Worm (Caenorhabditis elegans) whole organism, early embryonic: ENCODE results near the gene sri-29.

Source experiments
- B0310.2 ChIP-seq: sonication (generic microtip); optimal IDR thresholded peaks from 2 replicates; lab custom pipeline; 2016; ENCODE audit warnings: mild to moderate bottlenecking, missing genetic modification characterization, missing compliant biosample characterization
- F13C5.2 ChIP-seq: sonication (generic microtip); optimal IDR thresholded peaks from 2 replicates; lab custom pipeline; 2017; ENCODE audit warnings: mild to moderate bottlenecking, missing genetic modification characterization, inconsistent platforms, missing compliant biosample characterization
- aly-1 ChIP-seq: sonication (generic microtip); optimal IDR thresholded peaks from 2 replicates; lab custom pipeline; 2016; ENCODE audit warnings: missing genetic modification characterization, missing compliant biosample characterization
- ama-1 ChIP-seq: fragments of 150-350 bp; optimal IDR thresholded peaks from 2 replicates; lab custom pipeline; 2014
- ceh-13 ChIP-seq: fragments of 200-800 bp; sonication (Bioruptor generic); optimal IDR thresholded peaks from 2 replicates; lab custom pipeline; 2018; ENCODE audit warnings: mild to moderate bottlenecking, missing genetic modification characterization, missing compliant biosample characterization
- ceh-36 ChIP-seq: sonication (generic microtip); optimal IDR thresholded peaks from 2 replicates; lab custom pipeline; 2016; ENCODE audit warnings: missing genetic modification characterization, inconsistent platforms, missing compliant biosample characterization
- ets-7 ChIP-seq: sonication (generic microtip); optimal IDR thresholded peaks from 2 replicates; lab custom pipeline; 2016; ENCODE audit warnings: missing genotype, missing genetic modification characterization, missing compliant biosample characterization
- flt-1 ChIP-seq: fragments of 200-800 bp; sonication (Bioruptor generic); IDR thresholded peaks from 2 replicates; pipeline ENCODE4 v1.3.6; 2022; ENCODE audit warnings: missing genetic modification characterization, missing compliant biosample characterization
- hmbx-1 ChIP-seq: sonication (generic microtip); optimal IDR thresholded peaks from 2 replicates; lab custom pipeline; 2016; ENCODE audit warnings: mild to moderate bottlenecking, missing genetic modification characterization, missing compliant biosample characterization
- hmg-4 ChIP-seq: fragments of 200-800 bp; sonication (Bioruptor generic); optimal IDR thresholded peaks from 2 replicates; lab custom pipeline; 2018; ENCODE audit warnings: mild to moderate bottlenecking, missing genetic modification characterization, missing compliant biosample characterization
- hnd-1 ChIP-seq: sonication (generic microtip); optimal IDR thresholded peaks from 2 replicates; lab custom pipeline; 2016; ENCODE audit warnings: missing genetic modification characterization, missing compliant biosample characterization
- pes-1 ChIP-seq: fragments of 200-800 bp; sonication (Bioruptor generic); IDR thresholded peaks from 2 replicates; pipeline ENCODE4 v1.3.6; 2022; ENCODE audit warnings: missing genetic modification reagents, missing genetic modification characterization, missing compliant biosample characterization
- scrt-1 ChIP-seq: fragments of 200-800 bp; sonication (Bioruptor generic); IDR thresholded peaks from 2 replicates; pipeline ENCODE4 v1.3.6; 2022; ENCODE audit warnings: missing genetic modification characterization, missing compliant biosample characterization
- sea-1 ChIP-seq: fragments of 200-800 bp; sonication (Bioruptor generic); conservative IDR thresholded peaks from 2 replicates; pipeline ENCODE4 v1.3.6; 2022; ENCODE audit warnings: missing genetic modification characterization, missing compliant biosample characterization
- tbx-11 ChIP-seq: fragments of 200-800 bp; sonication (Bioruptor generic); IDR thresholded peaks from 2 replicates; pipeline ENCODE4 v1.3.6; 2022; ENCODE audit warnings: missing genetic modification characterization, missing compliant biosample characterization
- tbx-37 ChIP-seq: fragments of 200-800 bp; sonication (Bioruptor generic); conservative IDR thresholded peaks from 2 replicates; pipeline ENCODE4 v1.3.6; 2022; ENCODE audit warnings: missing genetic modification reagents, missing genetic modification characterization, missing compliant biosample characterization
- tra-4 ChIP-seq: sonication (generic microtip); optimal IDR thresholded peaks from 2 replicates; lab custom pipeline; 2017; ENCODE audit warnings: missing genetic modification characterization, missing compliant biosample characterization

The sri-29 gene

DNA sequence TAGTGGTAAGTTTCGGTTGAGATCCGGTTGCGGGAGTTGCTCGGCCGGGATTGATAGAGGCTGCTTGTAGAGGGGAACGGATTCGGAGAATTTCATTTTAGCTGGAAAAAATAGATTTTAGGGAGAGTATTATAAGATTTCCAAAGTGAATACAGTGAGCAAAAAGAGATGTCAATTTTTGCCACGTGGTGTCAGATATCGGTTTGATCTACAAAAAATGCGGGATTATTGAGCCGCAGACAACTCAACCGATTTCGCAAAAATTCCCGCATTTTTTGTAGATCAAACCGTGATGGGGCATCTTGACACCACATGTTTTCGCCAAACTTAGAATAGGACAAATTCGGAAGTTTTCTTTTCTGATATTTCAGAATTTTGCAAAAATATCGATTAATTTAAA, 10.1 kb downstream of the sri-29 start, which contains the start of gene lido-13:
Gene lido-13, minus strand, starts transcription at position 101 of the 400 bp plus-strand sequence.
- TF ChIP-seq B0310.2 (tag; lab: Kevin White, UChicago) (no peak), F13C5.2 (no peak), aly-1 (tag; lab: Kevin White, UChicago) (no peak), hmg-4 (GFP tag; lab: Kevin White, UChicago) (no peak), hnd-1 (tag; lab: Kevin White, UChicago) (no peak), ama-1 (lab: Kevin White, UChicago) (no peak), ets-7 (tag; lab: Kevin White, UChicago) (no peak), tra-4 (tag; lab: Kevin White, UChicago) (no peak), flt-1 (GFP tag; lab: Robert Waterston, UW) (no peak)

- TF ChIP-seq sea-1 (GFP tag; lab: Robert Waterston, UW) (no peak), aly-1 (tag; lab: Kevin White, UChicago) (peak; percentile 36), hmbx-1 (tag; lab: Kevin White, UChicago) (no peak), pes-1 (no peak), ceh-13 (GFP tag; lab: Kevin White, UChicago) (no peak), B0310.2 (tag; lab: Kevin White, UChicago) (no peak), tbx-37 (GFP tag; lab: Robert Waterston, UW) (no peak), flt-1 (GFP tag; lab: Robert Waterston, UW) (no peak), hmg-4 (GFP tag; lab: Kevin White, UChicago) (no peak)
Measured at ce11 chrII:3054622-3055021, 10.5 kb downstream of the sri-29 start.

DNA sequence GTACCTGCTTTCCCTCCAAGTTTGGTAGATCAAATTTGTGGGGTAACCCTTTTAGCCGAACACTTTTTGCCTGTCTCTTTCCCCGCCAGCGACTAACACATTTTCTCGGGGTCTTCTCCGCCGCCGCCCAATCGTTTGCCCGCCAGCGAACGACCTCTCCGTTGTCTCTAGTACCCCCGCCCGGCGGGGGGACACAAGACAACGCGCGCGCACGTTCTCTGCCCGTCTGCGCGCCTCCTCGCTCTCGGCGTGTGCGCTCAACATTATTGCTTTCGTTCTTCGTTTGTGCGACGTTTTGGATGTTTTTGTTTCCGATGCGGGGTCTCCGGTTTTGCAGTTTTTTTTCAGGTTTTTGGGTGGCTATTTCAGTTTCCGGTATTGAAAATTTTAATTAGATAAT, 11.4 kb downstream of the sri-29 start:
- TF ChIP-seq hmg-4 (GFP tag; lab: Kevin White, UChicago) (peak; percentile 44), aly-1 (tag; lab: Kevin White, UChicago) (peak; percentile 9), tbx-37 (GFP tag; lab: Robert Waterston, UW) (no peak), F13C5.2 (peak; percentile 49), ceh-36 (tag; lab: Kevin White, UChicago) (peak; percentile 9), pes-1 (no peak)

DNA sequence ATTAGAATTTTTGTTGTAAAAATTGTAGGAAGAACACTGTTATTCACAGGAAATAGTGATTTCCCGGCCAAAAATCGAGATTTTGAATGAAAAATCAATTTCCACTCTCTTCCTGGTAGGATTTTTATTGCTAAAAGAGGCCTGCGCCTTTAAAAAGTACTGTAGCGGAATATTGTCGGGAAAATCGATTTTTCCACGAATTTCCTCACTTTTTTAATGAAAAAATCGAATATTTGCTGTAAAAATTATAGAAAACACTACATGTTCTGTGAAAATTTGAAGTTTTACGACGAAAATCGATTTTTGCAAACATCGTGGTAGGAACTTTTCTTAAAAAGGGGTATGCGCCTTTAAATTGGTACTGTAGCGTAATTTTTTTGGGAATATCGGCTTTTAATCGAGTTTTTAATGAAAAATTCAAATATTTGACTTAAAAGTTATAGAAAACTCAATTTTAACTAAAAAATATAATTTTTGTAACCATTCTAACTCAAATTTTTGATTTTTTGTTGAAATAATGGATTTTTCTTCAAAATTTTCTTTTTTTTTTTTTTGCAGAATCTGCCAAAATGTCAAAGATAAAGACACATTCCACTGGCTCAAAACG, 12.2 kb downstream of the sri-29 start, which contains the start of gene lin-8:
Gene lin-8, plus strand, starts transcription at position 557 of the 607 bp plus-strand sequence.
- TF ChIP-seq aly-1 (tag; lab: Kevin White, UChicago) (no peak), ceh-36 (tag; lab: Kevin White, UChicago) (no peak)

- no peak for TF ChIP-seq tbx-37 (GFP tag; lab: Robert Waterston, UW)
- no peak for TF ChIP-seq B0310.2 (tag; lab: Kevin White, UChicago)
- TF ChIP-seq scrt-1 (GFP tag; lab: Robert Waterston, UW), result no peak
- no peak for TF ChIP-seq ceh-36 (tag; lab: Kevin White, UChicago)
- TF ChIP-seq hmbx-1 (tag; lab: Kevin White, UChicago), result no peak
- TF ChIP-seq aly-1 (tag; lab: Kevin White, UChicago), result no peak
- TF ChIP-seq sea-1 (GFP tag; lab: Robert Waterston, UW), result no peak
- no peak for TF ChIP-seq ama-1 (lab: Kevin White, UChicago)
- no peak for TF ChIP-seq hmg-4 (GFP tag; lab: Kevin White, UChicago)
- TF ChIP-seq pes-1, result no peak
- no peak for TF ChIP-seq hnd-1 (tag; lab: Kevin White, UChicago)
- no peak for TF ChIP-seq tbx-11
- no peak for TF ChIP-seq F13C5.2
- no peak for TF ChIP-seq flt-1 (GFP tag; lab: Robert Waterston, UW)
Measured at ce11 chrII:3060782-3061181, 16.7 kb downstream of the sri-29 start, which contains the start of gene Y25C1A.6. Y25C1A.6 (plus strand) TSS chrII:3061082.

DNA sequence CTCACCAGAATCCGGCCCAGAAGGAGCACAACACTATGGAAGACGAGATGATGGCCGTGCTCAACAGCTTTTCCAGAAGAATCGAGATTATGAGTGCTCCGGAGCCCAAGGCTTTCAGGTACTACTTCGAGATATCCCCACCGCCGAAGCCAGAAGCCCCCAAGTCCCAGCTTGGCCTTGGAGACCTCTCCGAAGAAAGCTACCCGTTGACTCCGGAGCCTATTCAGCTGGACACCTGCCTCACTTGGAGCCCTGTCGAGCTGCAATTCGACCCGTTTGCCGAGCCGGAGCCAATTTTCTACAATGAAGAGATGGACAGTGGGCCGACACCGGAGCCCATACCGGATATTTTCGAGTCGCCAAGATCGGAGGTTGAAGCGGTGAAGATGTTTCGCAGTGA, 17.5 kb downstream of the sri-29 start:
- TF ChIP-seq hmg-4 (GFP tag; lab: Kevin White, UChicago) (no peak), ceh-36 (tag; lab: Kevin White, UChicago) (no peak), pes-1 (no peak), ama-1 (lab: Kevin White, UChicago) (no peak), B0310.2 (tag; lab: Kevin White, UChicago) (no peak), hmbx-1 (tag; lab: Kevin White, UChicago) (no peak), F13C5.2 (no peak), tbx-37 (GFP tag; lab: Robert Waterston, UW) (no peak), flt-1 (GFP tag; lab: Robert Waterston, UW) (no peak), scrt-1 (GFP tag; lab: Robert Waterston, UW) (no peak), ceh-13 (GFP tag; lab: Kevin White, UChicago) (no peak)

- 0 out of 2 replicates have a peak, but pooled peaks have one; percentile 9 for TF ChIP-seq scrt-1 (GFP tag; lab: Robert Waterston, UW)
- 0 out of 2 replicates have a peak, but pooled peaks have one; percentile 26 for TF ChIP-seq pes-1
- TF ChIP-seq ama-1 (lab: Kevin White, UChicago), result no peak
- no peak for TF ChIP-seq flt-1 (GFP tag; lab: Robert Waterston, UW)
- TF ChIP-seq tbx-11, result no peak
- TF ChIP-seq ceh-36 (tag; lab: Kevin White, UChicago), result no peak
Measured at ce11 chrII:3062222-3062621, 18.1 kb downstream of the sri-29 start.

ce11 chrII:3062876-3063275, 18.8 kb downstream of the sri-29 start:
- TF ChIP-seq scrt-1 (GFP tag; lab: Robert Waterston, UW) (no peak), hmbx-1 (tag; lab: Kevin White, UChicago) (no peak), B0310.2 (tag; lab: Kevin White, UChicago) (no peak), pes-1 (no peak), tbx-37 (GFP tag; lab: Robert Waterston, UW) (no peak), hnd-1 (tag; lab: Kevin White, UChicago) (no peak), tra-4 (tag; lab: Kevin White, UChicago) (no peak), tbx-11 (no peak), ceh-13 (GFP tag; lab: Kevin White, UChicago) (no peak), sea-1 (GFP tag; lab: Robert Waterston, UW) (no peak), F13C5.2 (no peak), flt-1 (GFP tag; lab: Robert Waterston, UW) (no peak), ets-7 (tag; lab: Kevin White, UChicago) (no peak), ceh-36 (tag; lab: Kevin White, UChicago) (no peak), ama-1 (lab: Kevin White, UChicago) (no peak), hmg-4 (GFP tag; lab: Kevin White, UChicago) (no peak), aly-1 (tag; lab: Kevin White, UChicago) (no peak)
